Worm (Caenorhabditis elegans): ENCODE measurements around the gene F49F1.18.

- TF ChIP-seq pqm-1 (tag; optimal IDR thresholded peaks at IDR 0.05), result no peak
- no peak for TF ChIP-seq mdl-1 (tag; optimal IDR thresholded peaks at IDR 0.05)
- TF ChIP-seq hlh-4 (tag; optimal IDR thresholded peaks at IDR 0.05), result no peak
- no peak for TF ChIP-seq snu-23 (GFP tag; optimal IDR thresholded peaks at IDR 0.05)
- TF ChIP-seq C04F5.9 (tag; optimal IDR thresholded peaks at IDR 0.05), result no peak
- TF ChIP-seq unc-130 (tag; optimal IDR thresholded peaks at IDR 0.05), result no peak
- no peak for TF ChIP-seq nhr-28 (tag; optimal IDR thresholded peaks at IDR 0.05)
- TF ChIP-seq lin-39 (tag; optimal IDR thresholded peaks at IDR 0.05), result no peak
- no peak for TF ChIP-seq ama-1 (optimal IDR thresholded peaks at IDR 0.05)
- TF ChIP-seq efl-3 (GFP tag; optimal IDR thresholded peaks at IDR 0.05), result no peak
These were observed at the start of gene F49F1.18 for ce11 chrIV:4140265-4140664.

Measured in whole organism, L1 larva.